Fruit fly (Drosophila melanogaster): ENCODE data around the gene CG14710.
A peak's percentile ranks its signal among the peaks of the same experiment; 100 is the strongest.

Gene CG14710

DNA sequence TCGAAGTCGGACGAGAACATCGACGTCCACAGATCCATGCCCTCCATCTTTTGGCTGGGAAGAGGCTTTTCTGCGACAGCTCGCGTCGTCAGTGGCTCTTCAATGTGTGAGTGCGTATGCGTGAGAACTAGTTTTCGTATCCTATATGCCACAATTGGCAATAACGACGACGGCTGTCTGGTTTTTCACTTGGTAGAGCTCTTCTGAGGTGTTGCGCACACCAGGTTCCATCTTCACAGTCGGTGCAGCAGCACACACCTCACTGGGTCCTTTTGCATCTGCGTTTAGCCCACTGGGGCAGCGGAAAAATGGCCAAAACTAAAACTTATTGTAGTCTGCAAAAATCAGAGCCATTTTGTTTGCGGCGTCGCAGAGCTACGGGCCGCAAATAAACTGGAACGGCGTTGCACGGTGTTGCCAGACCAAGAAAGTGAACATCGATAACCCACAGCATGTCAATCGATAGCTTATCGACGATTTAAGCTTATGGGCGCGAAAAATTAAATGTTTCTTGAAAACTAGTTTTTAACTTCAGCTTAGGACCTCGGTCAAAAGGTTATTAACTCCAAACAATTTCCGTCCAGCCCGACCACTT lies 30.0 kb upstream of the CG14710 start, which contains the start of gene CG6791 (continued):
- no peak for TF ChIP-seq Chrac-16 (GFP tag; optimal IDR thresholded peaks at IDR 0.05)
- TF ChIP-seq Sox102F (GFP tag; optimal IDR thresholded peaks at IDR 0.05), result no peak
- no peak for TF ChIP-seq CG1792 (GFP tag; optimal IDR thresholded peaks at IDR 0.05)
- TF ChIP-seq Hand (GFP tag; optimal IDR thresholded peaks at IDR 0.05), result no peak
- TF ChIP-seq bsh (GFP tag; optimal IDR thresholded peaks at IDR 0.05), result no peak
- TF ChIP-seq so (GFP tag; IDR thresholded peaks at IDR 0.05), result no peak
- TF ChIP-seq TFAM (GFP tag; optimal IDR thresholded peaks at IDR 0.05), result no peak
- TF ChIP-seq CG2678 (tag; optimal IDR thresholded peaks at IDR 0.05), result no peak
- no peak for TF ChIP-seq Taf1 (GFP tag; IDR thresholded peaks at IDR 0.05)
- no peak for TF ChIP-seq Ravus (GFP tag; IDR thresholded peaks at IDR 0.05)
- TF ChIP-seq CG10267 (tag; optimal IDR thresholded peaks at IDR 0.05), result no peak
- TF ChIP-seq ab (GFP tag; optimal IDR thresholded peaks at IDR 0.05), result no peak
- TF ChIP-seq CG2202 (tag; optimal IDR thresholded peaks at IDR 0.05), result no peak
- TF ChIP-seq dm (GFP tag; optimal IDR thresholded peaks at IDR 0.05), result no peak
- no peak for TF ChIP-seq CG7987 (GFP tag; optimal IDR thresholded peaks at IDR 0.05)
- no peak for TF ChIP-seq CG31388 (GFP tag; optimal IDR thresholded peaks at IDR 0.05)
- no peak for TF ChIP-seq CG6654 (GFP tag; optimal IDR thresholded peaks at IDR 0.05)
- TF ChIP-seq sqz (GFP tag; optimal IDR thresholded peaks at IDR 0.05), result no peak
- no peak for TF ChIP-seq BtbVII (GFP tag; optimal IDR thresholded peaks at IDR 0.05)
- TF ChIP-seq CG8765 (GFP tag; IDR thresholded peaks at IDR 0.05), result no peak
- TF ChIP-seq seq (GFP tag; IDR thresholded peaks at IDR 0.05), result no peak
- no peak for TF ChIP-seq gcm (GFP tag; optimal IDR thresholded peaks at IDR 0.05)
- no peak for TF ChIP-seq Dek (tag; optimal IDR thresholded peaks at IDR 0.05)
- no peak for TF ChIP-seq HLH3B (GFP tag; IDR thresholded peaks at IDR 0.05)
- TF ChIP-seq Hr78 (GFP tag; optimal IDR thresholded peaks at IDR 0.05), result no peak
- no peak for TF ChIP-seq ham (GFP tag; IDR thresholded peaks at IDR 0.05)
- TF ChIP-seq Antp (GFP tag; optimal IDR thresholded peaks at IDR 0.05), result no peak
- peak; percentile 57; the same call in 1 of the 2 replicates for TF ChIP-seq CG2129 (GFP tag; IDR thresholded peaks at IDR 0.05; ENCODE audit: partially characterized antibody)
- no peak for TF ChIP-seq wdn (GFP tag; IDR thresholded peaks at IDR 0.05)
- no peak for TF ChIP-seq CG11247 (GFP tag; IDR thresholded peaks at IDR 0.05)
- TF ChIP-seq CG31365 (tag; optimal IDR thresholded peaks at IDR 0.05), result no peak
- TF ChIP-seq NK7.1 (GFP tag; optimal IDR thresholded peaks at IDR 0.05), result no peak
- no peak for TF ChIP-seq Nf-YA (GFP tag; IDR thresholded peaks at IDR 0.05)
- no peak for TF ChIP-seq pfk (GFP tag; optimal IDR thresholded peaks at IDR 0.05)
- TF ChIP-seq sc (optimal IDR thresholded peaks at IDR 0.05), result no peak
- no peak for TF ChIP-seq sc (GFP tag; optimal IDR thresholded peaks at IDR 0.05)
- no peak for TF ChIP-seq grau (tag; optimal IDR thresholded peaks at IDR 0.05)
- TF ChIP-seq CG12391 (tag; optimal IDR thresholded peaks at IDR 0.05), result no peak
- TF ChIP-seq dysf (GFP tag; IDR thresholded peaks at IDR 0.05), result no peak
- TF ChIP-seq CG12769 (tag; optimal IDR thresholded peaks at IDR 0.05), result no peak
- no peak for TF ChIP-seq CG17359 (tag; optimal IDR thresholded peaks at IDR 0.05)
- no peak for TF ChIP-seq Oli (tag; optimal IDR thresholded peaks at IDR 0.05)
- TF ChIP-seq zf30C (GFP tag; optimal IDR thresholded peaks at IDR 0.05), result no peak
- no peak for TF ChIP-seq Max (GFP tag; optimal IDR thresholded peaks at IDR 0.05)
- TF ChIP-seq CG4360 (GFP tag; IDR thresholded peaks at IDR 0.05), result no peak
- TF ChIP-seq CG6854 (GFP tag; optimal IDR thresholded peaks at IDR 0.05), result no peak
- TF ChIP-seq ato (GFP tag; IDR thresholded peaks at IDR 0.05; ENCODE audit: partially characterized antibody), result peak; percentile 85
- TF ChIP-seq CG1647 (GFP tag; optimal IDR thresholded peaks at IDR 0.05), result no peak
- no peak for TF ChIP-seq CG10147 (GFP tag; optimal IDR thresholded peaks at IDR 0.05)
- no peak for TF ChIP-seq zen (tag; optimal IDR thresholded peaks at IDR 0.05)
- TF ChIP-seq CG8478 (optimal IDR thresholded peaks at IDR 0.05), result no peak
